Worm (Caenorhabditis elegans) whole organism, mixed stage, embryonic: ENCODE measurements around the gene T24C4.5.

Experiments used
- M03D4.4 ChIP-seq: sonication (generic microtip); optimal IDR thresholded peaks from 2 replicates; lab custom pipeline; 2017; ENCODE audit warnings: mild to moderate bottlenecking, missing genetic modification characterization, missing compliant biosample characterization
- bed-3 ChIP-seq: fragments of 200-800 bp; sonication (Bioruptor generic); optimal IDR thresholded peaks from 3 replicates; lab custom pipeline; 2018; ENCODE audit warnings: mild to moderate bottlenecking, missing genetic modification characterization, moderate library complexity, missing compliant biosample characterization
- ceh-39 ChIP-seq: fragments of 150-350 bp; optimal IDR thresholded peaks from 2 replicates; lab custom pipeline; 2014; ENCODE audit warnings: missing biosample characterization, missing genetic modification characterization
- ceh-43 ChIP-seq: fragments of 200-800 bp; sonication (Bioruptor generic); optimal IDR thresholded peaks from 2 replicates; lab custom pipeline; 2018; ENCODE audit warnings: mild to moderate bottlenecking, missing genetic modification characterization, moderate library complexity, missing compliant biosample characterization
- ces-1 ChIP-seq: fragments of 150-350 bp; optimal IDR thresholded peaks from 2 replicates; lab custom pipeline; 2014; ENCODE audit warnings: missing biosample characterization, missing genetic modification reagents, missing genetic modification characterization
- cnd-1 ChIP-seq: fragments of 200-800 bp; sonication (Bioruptor generic); optimal IDR thresholded peaks from 2 replicates; lab custom pipeline; 2018; ENCODE audit warnings: mild to moderate bottlenecking, missing genetic modification characterization, missing compliant biosample characterization
- elt-1 ChIP-seq: sonication (generic microtip); optimal IDR thresholded peaks from 2 replicates; lab custom pipeline; 2017; ENCODE audit warnings: missing genetic modification characterization, mild to moderate bottlenecking, missing compliant biosample characterization, antibody characterized with exemption, moderate library complexity, borderline replicate concordance; ENCODE audit not compliant: insufficient read depth
- elt-3 ChIP-seq: fragments of 150-350 bp; optimal IDR thresholded peaks from 2 replicates; lab custom pipeline; 2014; ENCODE audit warnings: missing biosample characterization, missing genetic modification characterization
- flh-1 ChIP-seq: fragments of 200-800 bp; sonication (Bioruptor generic); optimal IDR thresholded peaks from 2 replicates; lab custom pipeline; 2018; ENCODE audit warnings: mild to moderate bottlenecking, missing genetic modification characterization, moderate library complexity, missing compliant biosample characterization
- hlh-1 ChIP-seq: fragments of 150-350 bp; optimal IDR thresholded peaks from 2 replicates; lab custom pipeline; 2014; ENCODE audit warnings: missing biosample characterization, missing genetic modification reagents, missing genetic modification characterization
- lin-13 ChIP-seq: fragments of 150-350 bp; optimal IDR thresholded peaks from 2 replicates; lab custom pipeline; 2014; ENCODE audit warnings: missing biosample characterization, missing genetic modification characterization
- lin-32 ChIP-seq: fragments of 200-800 bp; sonication (Bioruptor generic); optimal IDR thresholded peaks from 2 replicates; lab custom pipeline; 2018; ENCODE audit warnings: mild to moderate bottlenecking, missing genetic modification characterization, missing compliant biosample characterization
- lsy-2 ChIP-seq: fragments of 150-350 bp; optimal IDR thresholded peaks from 2 replicates; lab custom pipeline; 2014; ENCODE audit warnings: missing biosample characterization, missing genetic modification characterization
- mab-5 ChIP-seq: fragments of 150-350 bp; optimal IDR thresholded peaks from 2 replicates; lab custom pipeline; 2014; ENCODE audit warnings: missing biosample characterization, missing genetic modification characterization
- mep-1 ChIP-seq: fragments of 150-350 bp; optimal IDR thresholded peaks from 2 replicates; lab custom pipeline; 2017; ENCODE audit warnings: missing biosample characterization, missing genetic modification reagents, missing genetic modification characterization, inconsistent platforms
- mls-2 ChIP-seq: sonication (generic microtip); optimal IDR thresholded peaks from 2 replicates; lab custom pipeline; 2016; ENCODE audit warnings: mild to moderate bottlenecking, missing genetic modification characterization, moderate library complexity, missing compliant biosample characterization
- nhr-12 ChIP-seq: fragments of 150-350 bp; optimal IDR thresholded peaks from 2 replicates; lab custom pipeline; 2014; ENCODE audit warnings: missing biosample characterization, missing genetic modification characterization
- nhr-2 ChIP-seq: fragments of 150-350 bp; optimal IDR thresholded peaks from 2 replicates; lab custom pipeline; 2014; ENCODE audit warnings: missing biosample characterization, missing genetic modification characterization
- nhr-237 ChIP-seq: fragments of 150-350 bp; optimal IDR thresholded peaks from 2 replicates; lab custom pipeline; 2014; ENCODE audit warnings: missing biosample characterization, missing genetic modification characterization
- nhr-28 ChIP-seq: fragments of 150-350 bp; optimal IDR thresholded peaks from 2 replicates; lab custom pipeline; 2014; ENCODE audit warnings: missing biosample characterization, missing genetic modification characterization
- nhr-76 ChIP-seq: sonication (generic microtip); optimal IDR thresholded peaks from 2 replicates; lab custom pipeline; 2017; ENCODE audit warnings: missing biosample characterization, missing genetic modification characterization
- pha-4 ChIP-seq: fragments of 150-350 bp; optimal IDR thresholded peaks from 2 replicates; lab custom pipeline; 2018; ENCODE audit warnings: missing biosample characterization, missing genetic modification reagents, missing genetic modification characterization
- sem-2 ChIP-seq: fragments of 200-800 bp; sonication (Bioruptor generic); optimal IDR thresholded peaks from 2 replicates; lab custom pipeline; 2018; ENCODE audit warnings: mild to moderate bottlenecking, missing genetic modification characterization, missing compliant biosample characterization
- snpc-4 ChIP-seq: fragments of 150-350 bp; optimal IDR thresholded peaks from 2 replicates; lab custom pipeline; 2014; ENCODE audit warnings: missing biosample characterization, missing genetic modification characterization
- sptf-1 ChIP-seq: sonication (generic microtip); optimal IDR thresholded peaks from 2 replicates; lab custom pipeline; 2017; ENCODE audit warnings: mild to moderate bottlenecking, missing genetic modification characterization, moderate library complexity, missing compliant biosample characterization
- tbx-8 ChIP-seq: fragments of 200-800 bp; sonication (Bioruptor generic); optimal IDR thresholded peaks from 2 replicates; lab custom pipeline; 2018; ENCODE audit warnings: mild to moderate bottlenecking, missing genetic modification characterization, moderate library complexity, missing compliant biosample characterization
- unc-120 ChIP-seq: sonication (generic microtip); optimal IDR thresholded peaks from 2 replicates; lab custom pipeline; 2017; ENCODE audit warnings: missing genetic modification characterization, missing compliant biosample characterization; ENCODE audit not compliant: poor library complexity, severe bottlenecking
- unc-39 ChIP-seq: fragments of 150-350 bp; optimal IDR thresholded peaks from 2 replicates; lab custom pipeline; 2014; ENCODE audit warnings: missing biosample characterization, missing genetic modification characterization
- unc-62 ChIP-seq: fragments of 150-350 bp; optimal IDR thresholded peaks from 2 replicates; lab custom pipeline; 2014; ENCODE audit warnings: missing biosample characterization, missing genetic modification reagents, missing genetic modification characterization

T24C4.5 gene

ce11 chrIII:879634-880033 lies at the start of gene T24C4.5, which contains the start of gene ucr-2.3:
TSS of gene T24C4.5 (minus strand) at chrIII:879734.
TSS of gene ucr-2.3 (plus strand) at chrIII:879860.
- TF ChIP-seq sem-2 (GFP tag; lab: Kevin White, UChicago): no peak
- no peak for TF ChIP-seq sptf-1
- no peak for TF ChIP-seq nhr-2 (tag; lab: Kevin White, UChicago)
- TF ChIP-seq lsy-2 (tag; lab: Kevin White, UChicago): no peak
- no peak for TF ChIP-seq mls-2 (tag; lab: Kevin White, UChicago)
- TF ChIP-seq cnd-1 (tag; lab: Kevin White, UChicago): no peak
- no peak for TF ChIP-seq mab-5 (tag; lab: Kevin White, UChicago)
- TF ChIP-seq hlh-1: no peak
- TF ChIP-seq unc-39 (tag; lab: Kevin White, UChicago): no peak
- no peak for TF ChIP-seq nhr-237 (tag; lab: Kevin White, UChicago)
- no peak for TF ChIP-seq lin-13 (tag; lab: Kevin White, UChicago)
- no peak for TF ChIP-seq lin-32 (GFP tag; lab: Kevin White, UChicago)
- TF ChIP-seq ces-1 (GFP tag; lab: Kevin White, UChicago): no peak
- TF ChIP-seq nhr-28 (tag; lab: Kevin White, UChicago): no peak
- no peak for TF ChIP-seq tbx-8 (GFP tag; lab: Kevin White, UChicago)
- TF ChIP-seq ceh-39: no peak
- no peak for TF ChIP-seq ceh-43

ce11 chrIII:926216-926615 lies 46.7 kb upstream of the T24C4.5 start, which contains the start of gene pef-1:
TSS of gene pef-1 (minus strand) at chrIII:926316.
- TF ChIP-seq lin-13 (tag; lab: Kevin White, UChicago) (no peak), unc-62 (no peak), nhr-237 (tag; lab: Kevin White, UChicago) (no peak), tbx-8 (GFP tag; lab: Kevin White, UChicago) (no peak), pha-4 (tag; lab: Kevin White, UChicago) (no peak), elt-1 (no peak), flh-1 (GFP tag; lab: Kevin White, UChicago) (no peak), cnd-1 (tag; lab: Kevin White, UChicago) (no peak), ces-1 (GFP tag; lab: Kevin White, UChicago) (no peak), mep-1 (tag; lab: Kevin White, UChicago) (no peak), ceh-39 (no peak)

- TF ChIP-seq unc-120 (tag; lab: Kevin White, UChicago) (no peak), unc-62 (no peak), elt-3 (tag; lab: Kevin White, UChicago) (no peak), sptf-1 (no peak), ceh-43 (no peak), nhr-76 (tag; lab: Kevin White, UChicago) (no peak), sem-2 (GFP tag; lab: Kevin White, UChicago) (no peak), nhr-12 (tag; lab: Kevin White, UChicago) (no peak), snpc-4 (tag; lab: Kevin White, UChicago) (no peak), nhr-237 (tag; lab: Kevin White, UChicago) (no peak), bed-3 (GFP tag; lab: Kevin White, UChicago) (no peak), ces-1 (GFP tag; lab: Kevin White, UChicago) (no peak)
Measured at ce11 chrIII:919322-919721, 39.8 kb upstream of the T24C4.5 start, which contains the start of gene F23H11.7. TSS of gene F23H11.7 (minus strand) at chrIII:919422.

- TF ChIP-seq ces-1 (GFP tag; lab: Kevin White, UChicago) (no peak), ceh-39 (no peak), sptf-1 (no peak), M03D4.4 (tag; lab: Kevin White, UChicago) (no peak), flh-1 (GFP tag; lab: Kevin White, UChicago) (no peak), lin-13 (tag; lab: Kevin White, UChicago) (no peak), unc-120 (tag; lab: Kevin White, UChicago) (no peak), nhr-2 (tag; lab: Kevin White, UChicago) (no peak), lsy-2 (tag; lab: Kevin White, UChicago) (no peak), hlh-1 (no peak), mls-2 (tag; lab: Kevin White, UChicago) (no peak), lin-32 (GFP tag; lab: Kevin White, UChicago) (no peak), nhr-28 (tag; lab: Kevin White, UChicago) (no peak), bed-3 (GFP tag; lab: Kevin White, UChicago) (no peak), mep-1 (tag; lab: Kevin White, UChicago) (no peak), nhr-76 (tag; lab: Kevin White, UChicago) (no peak)
Measured at ce11 chrIII:916897-917296, 37.4 kb upstream of the T24C4.5 start, which contains the start of gene idpp-13. TSS of gene idpp-13 (minus strand) at chrIII:916997.
